Worm (Caenorhabditis elegans) whole organism, late embryonic: ENCODE data around the gene K08E4.7.

Source experiments
- C38D4.7 ChIP-seq: fragments of 200-800 bp; sonication (Bioruptor generic); optimal IDR thresholded peaks from 2 replicates; lab custom pipeline; 2018; ENCODE audit warnings: mild to moderate bottlenecking, missing genetic modification characterization, moderate library complexity, missing compliant biosample characterization
- K09A11.1 ChIP-seq: sonication (generic microtip); optimal IDR thresholded peaks from 2 replicates; lab custom pipeline; 2017; ENCODE audit warnings: antibody characterized with exemption, mild to moderate bottlenecking, missing genetic modification characterization, missing compliant biosample characterization; ENCODE audit not compliant: insufficient read depth
- Y22D7AL.16 ChIP-seq: sonication (generic microtip); optimal IDR thresholded peaks from 2 replicates; lab custom pipeline; 2016; ENCODE audit warnings: missing genetic modification characterization, missing compliant biosample characterization
- ahr-1 ChIP-seq: sonication (generic microtip); optimal IDR thresholded peaks from 2 replicates; lab custom pipeline; 2016; ENCODE audit warnings: missing genetic modification characterization, missing compliant biosample characterization
- ama-1 ChIP-seq: fragments of 150-350 bp; optimal IDR thresholded peaks from 2 replicates; lab custom pipeline; 2014
- ceh-14 ChIP-seq: sonication (generic microtip); optimal IDR thresholded peaks from 2 replicates; lab custom pipeline; 2016; ENCODE audit warnings: missing genotype, missing genetic modification characterization, missing compliant biosample characterization
- ceh-18 ChIP-seq: sonication (generic microtip); optimal IDR thresholded peaks from 2 replicates; lab custom pipeline; 2016; ENCODE audit warnings: missing genetic modification characterization, missing compliant biosample characterization
- ceh-19 ChIP-seq: fragments of 200-800 bp; sonication (Bioruptor generic); optimal IDR thresholded peaks from 2 replicates; lab custom pipeline; 2018; ENCODE audit warnings: mild to moderate bottlenecking, missing genetic modification characterization, missing compliant biosample characterization
- ceh-2 ChIP-seq: sonication (generic microtip); optimal IDR thresholded peaks from 2 replicates; lab custom pipeline; 2016; ENCODE audit warnings: missing genotype, missing genetic modification characterization, missing compliant biosample characterization
- ceh-30 ChIP-seq: fragments of 150-350 bp; optimal IDR thresholded peaks from 2 replicates; lab custom pipeline; 2014; ENCODE audit warnings: missing biosample characterization, missing genetic modification characterization
- ceh-45 ChIP-seq: fragments of 200-800 bp; sonication (Bioruptor generic); IDR thresholded peaks from 2 replicates; pipeline ENCODE4 v1.3.6; 2022; ENCODE audit warnings: missing genetic modification reagents, missing genetic modification characterization, missing compliant biosample characterization
- ceh-9 ChIP-seq: sonication (generic microtip); optimal IDR thresholded peaks from 2 replicates; lab custom pipeline; 2016; ENCODE audit warnings: mild to moderate bottlenecking, missing genetic modification characterization, inconsistent platforms, missing compliant biosample characterization
- dmd-4 ChIP-seq: sonication (generic microtip); optimal IDR thresholded peaks from 2 replicates; lab custom pipeline; 2016; ENCODE audit warnings: borderline replicate concordance, missing genetic modification characterization, missing compliant biosample characterization
- dve-1 ChIP-seq: sonication (generic microtip); optimal IDR thresholded peaks from 2 replicates; lab custom pipeline; 2017; ENCODE audit warnings: antibody characterized with exemption, mild to moderate bottlenecking, missing genetic modification characterization, missing compliant biosample characterization
- elt-2 ChIP-seq: sonication (generic microtip); optimal IDR thresholded peaks from 2 replicates; lab custom pipeline; 2016; ENCODE audit warnings: missing genetic modification reagents, missing genetic modification characterization, missing compliant biosample characterization
- elt-4 ChIP-seq: sonication (generic microtip); optimal IDR thresholded peaks from 2 replicates; lab custom pipeline; 2016; ENCODE audit warnings: missing genetic modification characterization, missing compliant biosample characterization
- ets-4 ChIP-seq: sonication (generic microtip); optimal IDR thresholded peaks from 2 replicates; lab custom pipeline; 2016; ENCODE audit warnings: missing genetic modification characterization, missing compliant biosample characterization
- eyg-1 ChIP-seq: sonication (generic microtip); optimal IDR thresholded peaks from 2 replicates; lab custom pipeline; 2016; ENCODE audit warnings: missing genotype, missing genetic modification characterization, missing compliant biosample characterization
- fax-1 ChIP-seq: sonication (generic microtip); optimal IDR thresholded peaks from 2 replicates; lab custom pipeline; 2016; ENCODE audit warnings: missing genotype, missing genetic modification characterization, missing compliant biosample characterization
- fkh-10 ChIP-seq: fragments of 150-350 bp; optimal IDR thresholded peaks from 2 replicates; lab custom pipeline; 2014; ENCODE audit warnings: missing biosample characterization, missing genetic modification reagents, missing genetic modification characterization
- fkh-6 ChIP-seq: sonication (generic microtip); optimal IDR thresholded peaks from 2 replicates; lab custom pipeline; 2016; ENCODE audit warnings: missing genetic modification characterization, missing compliant biosample characterization
- hlh-15 ChIP-seq: sonication (generic microtip); optimal IDR thresholded peaks from 2 replicates; lab custom pipeline; 2016; ENCODE audit warnings: missing genetic modification characterization, missing compliant biosample characterization
- hlh-30 ChIP-seq: sonication (generic microtip); optimal IDR thresholded peaks from 2 replicates; lab custom pipeline; 2017; ENCODE audit warnings: antibody characterized with exemption, missing genetic modification characterization, missing compliant biosample characterization; ENCODE audit not compliant: insufficient read depth
- hlh-6 ChIP-seq: sonication (generic microtip); optimal IDR thresholded peaks from 2 replicates; lab custom pipeline; 2016; ENCODE audit warnings: missing genotype, missing genetic modification characterization, missing compliant biosample characterization
- lim-6 ChIP-seq: sonication (generic microtip); optimal IDR thresholded peaks from 2 replicates; lab custom pipeline; 2016; ENCODE audit warnings: missing genetic modification characterization, missing compliant biosample characterization
- lin-11 ChIP-seq: fragments of 200-800 bp; sonication (Bioruptor generic); optimal IDR thresholded peaks from 2 replicates; lab custom pipeline; 2018; ENCODE audit warnings: mild to moderate bottlenecking, missing genetic modification characterization, missing compliant biosample characterization
- mec-3 ChIP-seq: sonication (generic microtip); optimal IDR thresholded peaks from 2 replicates; lab custom pipeline; 2016; ENCODE audit warnings: borderline replicate concordance, missing genetic modification characterization, missing compliant biosample characterization
- nhr-232 ChIP-seq: sonication (generic microtip); optimal IDR thresholded peaks from 2 replicates; lab custom pipeline; 2016; ENCODE audit warnings: missing genetic modification characterization, missing compliant biosample characterization
- npax-4 ChIP-seq: sonication (generic microtip); optimal IDR thresholded peaks from 2 replicates; lab custom pipeline; 2016; ENCODE audit warnings: missing genetic modification characterization, missing compliant biosample characterization
- odd-2 ChIP-seq: sonication (generic microtip); optimal IDR thresholded peaks from 2 replicates; lab custom pipeline; 2017; ENCODE audit warnings: antibody characterized with exemption, mild to moderate bottlenecking, missing genetic modification characterization, missing compliant biosample characterization
- pat-9 ChIP-seq: fragments of 200-800 bp; sonication (Bioruptor generic); optimal IDR thresholded peaks from 2 replicates; lab custom pipeline; 2018; ENCODE audit warnings: mild to moderate bottlenecking, missing genetic modification characterization, moderate library complexity, missing compliant biosample characterization
- pha-2 ChIP-seq: sonication (generic microtip); optimal IDR thresholded peaks from 2 replicates; lab custom pipeline; 2017; ENCODE audit warnings: mild to moderate bottlenecking, missing genetic modification characterization, missing compliant biosample characterization
- pha-4 ChIP-seq: fragments of 150-350 bp; optimal IDR thresholded peaks from 2 replicates; lab custom pipeline; 2018; ENCODE audit warnings: missing biosample characterization, missing genetic modification reagents, missing genetic modification characterization
- pqm-1 ChIP-seq: sonication (generic microtip); optimal IDR thresholded peaks from 2 replicates; lab custom pipeline; 2016; ENCODE audit warnings: missing genetic modification characterization, missing compliant biosample characterization
- pros-1 ChIP-seq: fragments of 150-350 bp; optimal IDR thresholded peaks from 2 replicates; lab custom pipeline; 2014; ENCODE audit warnings: missing biosample characterization, missing genetic modification reagents, missing genetic modification characterization
- ref-2 ChIP-seq: sonication (generic microtip); optimal IDR thresholded peaks from 2 replicates; lab custom pipeline; 2016; ENCODE audit warnings: missing genetic modification characterization, missing compliant biosample characterization
- rnt-1 ChIP-seq: sonication (generic microtip); optimal IDR thresholded peaks from 2 replicates; lab custom pipeline; 2016; ENCODE audit warnings: missing genetic modification characterization, missing compliant biosample characterization
- sox-2 ChIP-seq: fragments of 200-800 bp; sonication (Bioruptor generic); IDR thresholded peaks from 2 replicates; pipeline ENCODE4 v1.3.6; 2022; ENCODE audit warnings: missing genetic modification reagents, missing genetic modification characterization, missing compliant biosample characterization
- sox-4 ChIP-seq: sonication (generic microtip); optimal IDR thresholded peaks from 2 replicates; lab custom pipeline; 2017; ENCODE audit warnings: mild to moderate bottlenecking, missing genetic modification characterization, inconsistent platforms, missing compliant biosample characterization
- tbx-2 ChIP-seq: sonication (generic microtip); optimal IDR thresholded peaks from 2 replicates; lab custom pipeline; 2016; ENCODE audit warnings: missing genetic modification characterization, missing compliant biosample characterization
- tbx-7 ChIP-seq: sonication (generic microtip); optimal IDR thresholded peaks from 2 replicates; lab custom pipeline; 2016; ENCODE audit warnings: missing genotype, missing genetic modification characterization, missing compliant biosample characterization
- ttx-3 ChIP-seq: sonication (generic microtip); optimal IDR thresholded peaks from 2 replicates; lab custom pipeline; 2016; ENCODE audit warnings: missing genetic modification reagents, missing genetic modification characterization, missing compliant biosample characterization
- unc-3 ChIP-seq, 2 experiments: fragments of 200-800 bp in 1 of 2; sonication (Bioruptor generic) in 1 of 2; sonication (generic microtip) in 1 of 2; conservative IDR thresholded peaks in 1 of 2; optimal IDR thresholded peaks in 1 of 2; 2 replicates each; pipeline versions ENCODE4 v1.3.6 to Lab custom; 2016 to 2022; ENCODE audit warnings: missing compliant biosample characterization in 2 of 2, missing genetic modification characterization in 2 of 2, missing genetic modification reagents in 1 of 2
- unc-55 ChIP-seq: sonication (generic microtip); optimal IDR thresholded peaks from 2 replicates; lab custom pipeline; 2017; ENCODE audit warnings: missing biosample characterization, missing genetic modification reagents, missing genetic modification characterization
- unc-86 ChIP-seq: sonication (generic microtip); optimal IDR thresholded peaks from 2 replicates; lab custom pipeline; 2016; ENCODE audit warnings: missing genetic modification characterization, missing compliant biosample characterization
- zip-5 ChIP-seq: sonication (generic microtip); optimal IDR thresholded peaks from 2 replicates; lab custom pipeline; 2016; ENCODE audit warnings: missing genetic modification characterization, missing compliant biosample characterization
- ztf-16 ChIP-seq: sonication (generic microtip); optimal IDR thresholded peaks from 2 replicates; lab custom pipeline; 2017; ENCODE audit warnings: missing genetic modification characterization, missing compliant biosample characterization

K08E4.7 gene

DNA sequence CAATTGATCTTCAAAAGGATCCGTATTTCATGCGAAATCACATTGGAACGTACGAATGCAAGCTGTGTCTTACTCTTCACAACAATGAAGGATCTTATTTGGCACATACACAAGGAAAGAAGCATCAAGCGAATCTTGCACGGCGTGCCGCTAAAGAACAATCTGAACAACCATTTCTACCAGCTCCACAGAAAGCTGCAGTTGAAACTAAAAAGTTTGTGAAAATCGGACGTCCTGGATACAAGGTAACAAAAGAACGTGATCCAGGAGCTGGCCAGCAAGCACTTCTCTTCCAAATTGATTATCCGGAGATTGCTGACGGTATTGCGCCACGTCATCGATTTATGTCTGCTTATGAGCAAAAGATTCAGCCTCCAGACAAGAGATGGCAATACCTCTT, 9.0 kb downstream of the K08E4.7 start:
- TF ChIP-seq K09A11.1, result no peak
- TF ChIP-seq npax-4 (tag; lab: Kevin White, UChicago), result no peak
- TF ChIP-seq ztf-16 (tag; lab: Kevin White, UChicago), result no peak
- no peak for TF ChIP-seq pha-4 (tag; lab: Kevin White, UChicago)
- no peak for TF ChIP-seq elt-4 (tag; lab: Kevin White, UChicago)
- no peak for TF ChIP-seq tbx-2 (tag; lab: Kevin White, UChicago)
- no peak for TF ChIP-seq elt-2
- TF ChIP-seq ref-2 (tag; lab: Kevin White, UChicago), result no peak
- TF ChIP-seq fkh-6 (tag; lab: Kevin White, UChicago), result no peak
- no peak for TF ChIP-seq sox-4 (tag; lab: Kevin White, UChicago)
- TF ChIP-seq pha-2 (tag; lab: Kevin White, UChicago), result no peak
- TF ChIP-seq Y22D7AL.16 (tag; lab: Kevin White, UChicago), result no peak

- TF ChIP-seq sox-4 (tag; lab: Kevin White, UChicago), result no peak
Measured at ce11 chrIV:12085120-12085519, 9.5 kb downstream of the K08E4.7 start, which contains the start of gene rbm-34. rbm-34 (plus strand) TSS chrIV:12085420.

DNA sequence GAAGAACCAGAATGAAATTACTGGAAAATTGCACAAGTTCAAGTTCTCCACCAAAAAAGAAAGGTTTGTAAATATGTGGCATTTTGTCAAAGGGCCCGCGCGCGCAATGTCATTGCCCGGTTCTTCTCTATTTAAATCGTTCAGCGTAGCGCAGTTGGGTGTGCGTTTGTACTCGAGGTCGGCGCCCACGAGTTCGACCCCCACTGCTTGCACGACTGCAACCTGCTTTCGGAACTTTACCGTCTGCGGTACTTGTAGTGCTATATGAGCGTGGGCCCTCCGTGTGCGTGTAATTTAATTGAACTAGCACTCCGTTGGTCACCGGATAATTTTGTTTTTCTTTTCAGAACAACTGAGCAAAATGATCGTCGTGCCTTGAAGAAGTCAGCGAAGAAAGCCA, 10.9 kb downstream of the K08E4.7 start:
- TF ChIP-seq C38D4.7 (GFP tag; lab: Kevin White, UChicago) (no peak), ref-2 (tag; lab: Kevin White, UChicago) (peak; percentile 48), pat-9 (tag; lab: Kevin White, UChicago) (peak; percentile 76), hlh-30 (tag; lab: Kevin White, UChicago) (peak; percentile 68), rnt-1 (tag; lab: Kevin White, UChicago) (no peak), elt-4 (tag; lab: Kevin White, UChicago) (no peak), pqm-1 (tag; lab: Kevin White, UChicago) (no peak), lin-11 (tag; lab: Kevin White, UChicago) (peak; percentile 46), sox-2 (GFP tag; lab: Robert Waterston, UW) (peak; percentile 25; the same call in 1 of the 2 replicates), zip-5 (tag; lab: Kevin White, UChicago) (peak; percentile 71), fkh-6 (tag; lab: Kevin White, UChicago) (peak; percentile 62), dmd-4 (tag; lab: Kevin White, UChicago) (peak; percentile 15), nhr-232 (tag; lab: Kevin White, UChicago) (peak; percentile 54), odd-2 (tag; lab: Kevin White, UChicago) (no peak), pros-1 (tag; lab: Kevin White, UChicago) (no peak), ceh-18 (peak; percentile 19), hlh-15 (tag; lab: Kevin White, UChicago) (peak; percentile 38), ceh-30 (tag; lab: Kevin White, UChicago) (no peak), K09A11.1 (peak; percentile 12), dve-1 (tag; lab: Kevin White, UChicago) (no peak), ttx-3 (tag; lab: Kevin White, UChicago) (no peak), ets-4 (tag; lab: Kevin White, UChicago) (no peak), npax-4 (tag; lab: Kevin White, UChicago) (peak; percentile 32), pha-2 (tag; lab: Kevin White, UChicago) (peak; percentile 60), ceh-2 (tag; lab: Kevin White, UChicago) (peak; percentile 65), sox-4 (tag; lab: Kevin White, UChicago) (peak; percentile 45), unc-86 (no peak), ceh-45 (GFP tag; lab: Robert Waterston, UW) (no peak), ceh-19 (GFP tag; lab: Kevin White, UChicago) (peak; percentile 36), mec-3 (tag; lab: Kevin White, UChicago) (peak; percentile 4), unc-55 (GFP tag; lab: Kevin White, UChicago) (no peak), lim-6 (no peak), tbx-7 (tag; lab: Kevin White, UChicago) (no peak), ahr-1 (tag; lab: Kevin White, UChicago) (no peak), ceh-9 (tag; lab: Kevin White, UChicago) (no peak), fax-1 (tag; lab: Kevin White, UChicago) (peak; percentile 44), hlh-6 (tag; lab: Kevin White, UChicago) (peak; percentile 67), Y22D7AL.16 (tag; lab: Kevin White, UChicago) (peak; percentile 7), eyg-1 (tag; lab: Kevin White, UChicago) (no peak), elt-2 (peak; percentile 69), ceh-14 (peak; percentile 28), unc-3 (GFP tag; conservative IDR thresholded peaks at IDR 0.05; lab: Robert Waterston, UW) (no peak), unc-3 (tag; optimal IDR thresholded peaks at IDR 0.05; lab: Kevin White, UChicago) (peak; percentile 4), ama-1 (lab: Kevin White, UChicago) (no peak), fkh-10 (GFP tag; lab: Kevin White, UChicago) (no peak)
